Worm (Caenorhabditis elegans) whole organism, L1 larva: ENCODE data around the gene ZK1010.5.

ENCODE experiments used
- C16A3.4 ChIP-seq: fragments of 150-350 bp; optimal IDR thresholded peaks from 2 replicates; lab custom pipeline; 2014; ENCODE audit warnings: missing biosample characterization, missing genetic modification characterization
- F16B12.6 ChIP-seq: fragments of 150-350 bp; optimal IDR thresholded peaks from 2 replicates; lab custom pipeline; 2014; ENCODE audit warnings: missing biosample characterization, missing genetic modification characterization
- blmp-1 ChIP-seq: fragments of 150-350 bp; optimal IDR thresholded peaks from 2 replicates; lab custom pipeline; 2014; ENCODE audit warnings: missing biosample characterization, missing genetic modification characterization
- ceh-63 ChIP-seq: fragments of 200-800 bp; sonication (Bioruptor generic); optimal IDR thresholded peaks from 2 replicates; lab custom pipeline; 2018; ENCODE audit warnings: mild to moderate bottlenecking, missing genetic modification characterization, missing compliant biosample characterization
- ceh-8 ChIP-seq: fragments of 200-800 bp; sonication (Bioruptor generic); optimal IDR thresholded peaks from 2 replicates; lab custom pipeline; 2018; ENCODE audit warnings: mild to moderate bottlenecking, missing genetic modification characterization, moderate library complexity, missing compliant biosample characterization
- ceh-90 ChIP-seq: sonication (generic microtip); optimal IDR thresholded peaks from 2 replicates; lab custom pipeline; 2016; ENCODE audit warnings: missing genetic modification characterization, missing compliant biosample characterization
- ces-1 ChIP-seq: fragments of 150-350 bp; optimal IDR thresholded peaks from 2 replicates; lab custom pipeline; 2014; ENCODE audit warnings: missing biosample characterization, missing genetic modification reagents, missing genetic modification characterization
- dsc-1 ChIP-seq: sonication (generic microtip); optimal IDR thresholded peaks from 2 replicates; lab custom pipeline; 2016; ENCODE audit warnings: mild to moderate bottlenecking, missing genetic modification characterization, missing compliant biosample characterization
- efl-1 ChIP-seq, 4 experiments: fragments of 150-350 bp; optimal IDR thresholded peaks in 3 of 4; peaks in 1 of 4; 1 replicate in 1 of 4; 2 replicates in 3 of 4; lab custom pipeline; 2014; ENCODE audit warnings: missing biosample characterization in 2 of 4, missing genetic modification characterization in 2 of 4, missing genetic modification reagents in 2 of 4
- efl-3 ChIP-seq: fragments of 200-800 bp; sonication (Bioruptor generic); optimal IDR thresholded peaks from 2 replicates; lab custom pipeline; 2018; ENCODE audit warnings: mild to moderate bottlenecking, missing genetic modification characterization, missing compliant biosample characterization
- egl-13 ChIP-seq: sonication (generic microtip); optimal IDR thresholded peaks from 2 replicates; lab custom pipeline; 2016; ENCODE audit warnings: missing genotype, missing genetic modification reagents, missing genetic modification characterization, missing compliant biosample characterization
- egl-27 ChIP-seq, 2 experiments: fragments of 150-350 bp in 1 of 2; sonication (generic microtip); optimal IDR thresholded peaks; 3 replicates each; lab custom pipeline; 2017 to 2018; ENCODE audit warnings: missing biosample characterization in 2 of 2, missing genetic modification characterization in 2 of 2, missing genetic modification reagents in 2 of 2
- elt-3 ChIP-seq, 6 experiments: fragments of 150-350 bp in 1 of 6; sonication (generic microtip); optimal IDR thresholded peaks; 2 replicates each; lab custom pipeline; 2017 to 2018; ENCODE audit warnings: missing biosample characterization in 6 of 6, missing genetic modification characterization in 6 of 6, inconsistent platforms in 1 of 6
- fkh-8 ChIP-seq: sonication (generic microtip); optimal IDR thresholded peaks from 2 replicates; lab custom pipeline; 2016; ENCODE audit warnings: mild to moderate bottlenecking, missing genetic modification characterization, missing compliant biosample characterization
- hlh-4 ChIP-seq: sonication (generic microtip); optimal IDR thresholded peaks from 2 replicates; lab custom pipeline; 2016; ENCODE audit warnings: mild to moderate bottlenecking, missing genetic modification characterization, missing compliant biosample characterization
- hpl-2 ChIP-seq: fragments of 150-350 bp; optimal IDR thresholded peaks from 2 replicates; lab custom pipeline; 2014; ENCODE audit warnings: missing biosample characterization, missing genetic modification reagents, missing genetic modification characterization
- lin-13 ChIP-seq: fragments of 150-350 bp; optimal IDR thresholded peaks from 2 replicates; lab custom pipeline; 2014; ENCODE audit warnings: missing biosample characterization, missing genetic modification reagents, missing genetic modification characterization
- lin-14 ChIP-seq: fragments of 200-800 bp; sonication (Bioruptor generic); optimal IDR thresholded peaks from 2 replicates; lab custom pipeline; 2018; ENCODE audit warnings: mild to moderate bottlenecking, missing genetic modification characterization, moderate library complexity, missing compliant biosample characterization
- lin-15B ChIP-seq: fragments of 150-350 bp; sonication (generic microtip); optimal IDR thresholded peaks from 3 replicates; lab custom pipeline; 2014; ENCODE audit warnings: missing biosample characterization, missing genetic modification characterization
- lin-35 ChIP-seq, 2 experiments: fragments of 150-350 bp; optimal IDR thresholded peaks; 2 replicates each; lab custom pipeline; 2014; ENCODE audit warnings: missing biosample characterization in 2 of 2, missing genetic modification characterization in 2 of 2, missing genetic modification reagents in 2 of 2
- lin-39 ChIP-seq: fragments of 150-350 bp; optimal IDR thresholded peaks from 2 replicates; lab custom pipeline; 2014; ENCODE audit warnings: missing biosample characterization, missing genetic modification reagents, missing genetic modification characterization
- lsy-2 ChIP-seq, 2 experiments: fragments of 150-350 bp; optimal IDR thresholded peaks; 2 replicates each; lab custom pipeline; 2014; ENCODE audit warnings: missing biosample characterization in 2 of 2, missing genetic modification characterization in 2 of 2
- mef-2 ChIP-seq: fragments of 150-350 bp; optimal IDR thresholded peaks from 2 replicates; lab custom pipeline; 2014; ENCODE audit warnings: missing biosample characterization, missing genetic modification characterization
- mep-1 ChIP-seq: fragments of 150-350 bp; optimal IDR thresholded peaks from 2 replicates; lab custom pipeline; 2014; ENCODE audit warnings: missing biosample characterization, missing genetic modification characterization
- nhr-12 ChIP-seq: sonication (generic microtip); optimal IDR thresholded peaks from 2 replicates; lab custom pipeline; 2017; ENCODE audit warnings: missing biosample characterization, missing genetic modification characterization
- nhr-20 ChIP-seq: sonication (generic microtip); optimal IDR thresholded peaks from 2 replicates; lab custom pipeline; 2016; ENCODE audit warnings: mild to moderate bottlenecking, missing genetic modification characterization, missing compliant biosample characterization
- nhr-47 ChIP-seq: sonication (generic microtip); optimal IDR thresholded peaks from 2 replicates; lab custom pipeline; 2016; ENCODE audit warnings: mild to moderate bottlenecking, missing genetic modification characterization, moderate library complexity, missing compliant biosample characterization
- nhr-85 ChIP-seq: sonication (generic microtip); peaks from one replicate; lab custom pipeline; 2016; ENCODE audit warnings: missing genetic modification characterization, inconsistent platforms, missing compliant biosample characterization
- nhr-90 ChIP-seq: sonication (generic microtip); optimal IDR thresholded peaks from 2 replicates; lab custom pipeline; 2016; ENCODE audit warnings: mild to moderate bottlenecking, missing genetic modification characterization, missing compliant biosample characterization; ENCODE audit not compliant: poor library complexity
- pag-3 ChIP-seq: sonication (generic microtip); optimal IDR thresholded peaks from 2 replicates; lab custom pipeline; 2017; ENCODE audit warnings: missing genetic modification characterization, mild to moderate bottlenecking, missing compliant biosample characterization, antibody characterized with exemption, borderline replicate concordance; ENCODE audit not compliant: insufficient read depth
- pqm-1 ChIP-seq: sonication (generic microtip); optimal IDR thresholded peaks from 3 replicates; lab custom pipeline; 2017; ENCODE audit warnings: missing biosample characterization, missing genetic modification characterization
- snu-23 ChIP-seq: sonication (generic microtip); optimal IDR thresholded peaks from 2 replicates; lab custom pipeline; 2016; ENCODE audit warnings: missing genetic modification characterization, missing compliant biosample characterization
- sox-4 ChIP-seq: sonication (generic microtip); optimal IDR thresholded peaks from 2 replicates; lab custom pipeline; 2016; ENCODE audit warnings: missing genetic modification characterization, missing compliant biosample characterization
- unc-130 ChIP-seq: fragments of 150-350 bp; optimal IDR thresholded peaks from 2 replicates; lab custom pipeline; 2017; ENCODE audit warnings: missing biosample characterization, missing genetic modification characterization, inconsistent platforms
- unc-86 ChIP-seq: sonication (generic microtip); optimal IDR thresholded peaks from 2 replicates; lab custom pipeline; 2016; ENCODE audit warnings: missing genetic modification characterization, missing compliant biosample characterization
- vab-15 ChIP-seq: sonication (generic microtip); optimal IDR thresholded peaks from 2 replicates; lab custom pipeline; 2017; ENCODE audit warnings: missing genotype, mild to moderate bottlenecking, missing genetic modification characterization, missing compliant biosample characterization
- xbp-1 ChIP-seq: sonication (generic microtip); optimal IDR thresholded peaks from 2 replicates; lab custom pipeline; 2016; ENCODE audit warnings: missing genetic modification characterization, missing compliant biosample characterization
- ztf-11 ChIP-seq, 2 experiments: sonication (generic microtip); optimal IDR thresholded peaks; 2 replicates each; lab custom pipeline; 2016 to 2017; ENCODE audit warnings: missing genetic modification characterization in 2 of 2, missing biosample characterization in 1 of 2, missing compliant biosample characterization in 1 of 2
- ztf-4 ChIP-seq: fragments of 150-350 bp; optimal IDR thresholded peaks from 2 replicates; lab custom pipeline; 2014; ENCODE audit warnings: missing biosample characterization, missing genetic modification characterization

Gene ZK1010.5

DNA sequence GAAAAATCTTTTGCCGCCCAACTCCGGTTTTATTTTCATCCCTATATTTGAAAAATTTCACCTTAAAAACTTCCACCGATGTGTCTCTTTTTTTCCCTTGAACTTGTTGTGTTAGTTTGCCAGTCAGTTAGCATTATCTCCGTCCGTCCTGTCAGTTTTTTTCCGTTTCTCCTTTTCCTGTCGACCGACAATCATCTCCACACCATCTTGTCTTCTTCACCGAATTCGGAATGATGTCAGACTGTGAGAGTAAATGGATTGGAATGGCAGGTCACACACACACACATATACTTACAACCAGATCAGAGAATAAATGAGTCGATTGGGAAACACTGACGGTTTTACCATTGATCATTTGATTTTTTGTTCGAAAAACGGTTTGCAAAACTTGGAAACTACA, 24.6 kb upstream of the ZK1010.5 start:
- TF ChIP-seq pqm-1 (tag; lab: Kevin White, UChicago), result no peak
- peak; percentile 84 for TF ChIP-seq lin-14 (GFP tag; lab: Kevin White, UChicago)
- peak; percentile 34 for TF ChIP-seq pag-3
- peak in 1 of 6 experiments; percentile 65 for TF ChIP-seq elt-3 (tag; optimal IDR thresholded peaks at IDR 0.05; lab: Kevin White, UChicago)
- no peak for TF ChIP-seq C16A3.4
- peak; percentile 75 for TF ChIP-seq nhr-20 (tag; lab: Kevin White, UChicago)
- peak; percentile 85 for TF ChIP-seq blmp-1
- TF ChIP-seq nhr-85 (tag; lab: Kevin White, UChicago), result peak; percentile 76
- peak; percentile 31 for TF ChIP-seq vab-15 (tag; lab: Kevin White, UChicago)
- TF ChIP-seq unc-130 (tag; lab: Kevin White, UChicago), result peak; percentile 35
- TF ChIP-seq ces-1, result no peak
- peak in 1 of 2 experiments; percentile 24 for TF ChIP-seq lin-35 (GFP tag; optimal IDR thresholded peaks at IDR 0.05; lab: Kevin White, UChicago)
- TF ChIP-seq mep-1 (tag; lab: Kevin White, UChicago), result peak; percentile 8
- no peak for TF ChIP-seq efl-1 (optimal IDR thresholded peaks at IDR 0.05; lab: Kevin White, UChicago)
- peak in 1 of 2 experiments; percentile 92 for TF ChIP-seq efl-1 (GFP tag; optimal IDR thresholded peaks at IDR 0.05 in 1 of 2; lab: Kevin White, UChicago)
- TF ChIP-seq lsy-2 (tag; optimal IDR thresholded peaks at IDR 0.05; lab: Kevin White, UChicago), result peak in 1 of 2 experiments; percentile 49
- TF ChIP-seq hpl-2 (GFP tag; lab: Kevin White, UChicago), result no peak
- TF ChIP-seq nhr-90 (tag; lab: Kevin White, UChicago), result peak; percentile 15
- no peak for TF ChIP-seq egl-13 (tag; lab: Kevin White, UChicago)
- TF ChIP-seq snu-23 (GFP tag; lab: Kevin White, UChicago), result peak; percentile 65

DNA sequence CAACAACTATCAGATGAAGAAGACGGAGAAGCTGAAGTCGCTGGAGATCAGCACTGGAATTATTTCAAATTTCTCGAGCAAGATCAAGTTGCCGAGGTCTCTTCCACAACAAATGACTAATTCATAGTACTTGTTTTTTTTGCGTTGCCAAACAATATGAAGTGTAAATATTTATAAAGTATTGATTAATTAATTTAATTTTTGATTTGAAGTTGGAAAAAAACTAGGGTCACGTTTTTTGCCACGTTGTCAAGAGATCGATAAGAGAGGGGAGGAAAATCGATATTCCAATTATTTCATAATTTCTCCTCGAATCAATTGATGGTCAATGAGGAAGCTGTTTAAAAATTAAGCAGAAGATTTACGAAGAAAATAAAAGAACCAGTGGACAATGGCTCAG, 17.8 kb upstream of the ZK1010.5 start, which contains the start of gene snf-7:
Gene snf-7, plus strand, starts transcription at position 301 of the 400 bp plus-strand sequence.
- TF ChIP-seq nhr-85 (tag; lab: Kevin White, UChicago) (no peak), F16B12.6 (tag; lab: Kevin White, UChicago) (no peak), ztf-4 (no peak), nhr-20 (tag; lab: Kevin White, UChicago) (no peak), fkh-8 (tag; lab: Kevin White, UChicago) (no peak), lin-39 (tag; lab: Kevin White, UChicago) (no peak), ceh-63 (GFP tag; lab: Kevin White, UChicago) (no peak), ceh-8 (GFP tag; lab: Kevin White, UChicago) (no peak), hlh-4 (tag; lab: Kevin White, UChicago) (no peak), sox-4 (no peak), nhr-90 (tag; lab: Kevin White, UChicago) (no peak), ceh-90 (tag; lab: Kevin White, UChicago) (no peak), nhr-47 (tag; lab: Kevin White, UChicago) (no peak), mef-2 (tag; lab: Kevin White, UChicago) (no peak), ces-1 (no peak), xbp-1 (tag; lab: Kevin White, UChicago) (no peak), egl-27 (tag; optimal IDR thresholded peaks at IDR 0.05; lab: Kevin White, UChicago) (no peak), unc-86 (tag; lab: Kevin White, UChicago) (no peak), nhr-12 (tag; lab: Kevin White, UChicago) (no peak)
- TF ChIP-seq, all 84 proteins: peak for 0

- TF ChIP-seq efl-3 (GFP tag; lab: Kevin White, UChicago) (no peak), lin-13 (GFP tag; lab: Kevin White, UChicago) (no peak), sox-4 (no peak), ztf-11 (tag; optimal IDR thresholded peaks at IDR 0.05; lab: Kevin White, UChicago) (no peak), lin-15B (no peak), dsc-1 (tag; lab: Kevin White, UChicago) (no peak), egl-13 (tag; lab: Kevin White, UChicago) (no peak), snu-23 (GFP tag; lab: Kevin White, UChicago) (no peak), efl-1 (optimal IDR thresholded peaks at IDR 0.05; lab: Kevin White, UChicago) (no peak), efl-1 (GFP tag; optimal IDR thresholded peaks at IDR 0.05 in 1 of 2; lab: Kevin White, UChicago) (no peak)
These were observed 17.0 kb upstream of the ZK1010.5 start for ce11 chrIII:13004316-13004715.
